Fruit fly (Drosophila melanogaster) whole organism, embryonic: Measurements from ENCODE around the gene Bet5.

Experiments
- B-H2 ChIP-seq: fragments of 200-800 bp; sonication (Bioruptor generic); optimal IDR thresholded peaks from 2 replicates; lab custom pipeline; 2018; ENCODE audit warnings: missing biosample characterization, mild to moderate bottlenecking, missing genetic modification characterization
- CG11085 ChIP-seq: fragments of 200-800 bp; sonication (Bioruptor generic); IDR thresholded peaks from 2 replicates; pipeline ENCODE4 v1.3.6; 2022; ENCODE audit warnings: missing biosample characterization, missing genetic modification characterization
- CG11398 ChIP-seq: fragments of 200-800 bp; sonication (Bioruptor generic); optimal IDR thresholded peaks from 2 replicates; lab custom pipeline; 2016; ENCODE audit warnings: missing biosample characterization, missing genetic modification characterization
- CG12071 ChIP-seq: fragments of 200-800 bp; sonication (Bioruptor generic); optimal IDR thresholded peaks from 3 replicates; lab custom pipeline; 2018; ENCODE audit warnings: missing biosample characterization, mild to moderate bottlenecking, missing genetic modification characterization
- CG13123 ChIP-seq: fragments of 200-800 bp; sonication (Bioruptor generic); optimal IDR thresholded peaks from 2 replicates; lab custom pipeline; 2016; ENCODE audit warnings: missing biosample characterization, missing genetic modification characterization
- CG13296 ChIP-seq: fragments of 200-800 bp; sonication (Bioruptor generic); optimal IDR thresholded peaks from 3 replicates; lab custom pipeline; 2018; ENCODE audit warnings: missing biosample characterization, mild to moderate bottlenecking, missing genetic modification characterization
- CG14014 ChIP-seq: fragments of 200-800 bp; sonication (Bioruptor generic); IDR thresholded peaks from 2 replicates; pipeline ENCODE4 v1.3.6; 2022; ENCODE audit warnings: missing biosample characterization, missing genetic modification characterization
- CG15011 ChIP-seq: fragments of 200-800 bp; sonication (Bioruptor generic); optimal IDR thresholded peaks from 3 replicates; lab custom pipeline; 2018; ENCODE audit warnings: missing biosample characterization, mild to moderate bottlenecking, missing genetic modification characterization
- CG1529 ChIP-seq: fragments of 200-800 bp; sonication (Bioruptor generic); optimal IDR thresholded peaks from 3 replicates; lab custom pipeline; 2018; ENCODE audit warnings: missing biosample characterization, missing genetic modification characterization
- CG17568 ChIP-seq: fragments of 200-800 bp; sonication (Bioruptor generic); optimal IDR thresholded peaks from 2 replicates; lab custom pipeline; 2018; ENCODE audit warnings: missing biosample characterization, mild to moderate bottlenecking, missing genetic modification characterization, moderate library complexity
- CG17802 ChIP-seq: fragments of 200-800 bp; sonication (Bioruptor generic); optimal IDR thresholded peaks from 2 replicates; lab custom pipeline; 2018; ENCODE audit warnings: missing biosample characterization, mild to moderate bottlenecking, missing genetic modification characterization, moderate library complexity
- CG17912 ChIP-seq: fragments of 200-800 bp; sonication (Bioruptor generic); optimal IDR thresholded peaks from 2 replicates; lab custom pipeline; 2018; ENCODE audit warnings: missing biosample characterization, mild to moderate bottlenecking, missing genetic modification characterization
- CG18262 ChIP-seq: fragments of 200-800 bp; optimal IDR thresholded peaks from 3 replicates; lab custom pipeline; 2019; ENCODE audit warnings: missing biosample characterization, mild to moderate bottlenecking, missing genetic modification characterization, moderate library complexity
- CG18619 ChIP-seq: fragments of 200-800 bp; sonication (Bioruptor generic); optimal IDR thresholded peaks from 3 replicates; lab custom pipeline; 2017; ENCODE audit warnings: missing biosample characterization, mild to moderate bottlenecking, missing genetic modification characterization
- CG2678 ChIP-seq: fragments of 200-800 bp; sonication (Bioruptor generic); optimal IDR thresholded peaks from 3 replicates; lab custom pipeline; 2019; ENCODE audit warnings: missing biosample characterization, mild to moderate bottlenecking, missing genetic modification characterization, moderate library complexity
- CG33557 ChIP-seq: fragments of 200-800 bp; sonication (Bioruptor generic); optimal IDR thresholded peaks from 2 replicates; lab custom pipeline; 2019; ENCODE audit warnings: missing biosample characterization, mild to moderate bottlenecking, missing genetic modification characterization, moderate library complexity
- CG42726 ChIP-seq: fragments of 200-800 bp; sonication (Bioruptor generic); IDR thresholded peaks from 2 replicates; pipeline ENCODE4 v1.3.6; 2022; ENCODE audit warnings: missing biosample characterization, missing genetic modification characterization; ENCODE audit not compliant: partially characterized antibody
- CG6791 ChIP-seq: fragments of 200-800 bp; sonication (Bioruptor generic); IDR thresholded peaks from 3 replicates; pipeline ENCODE4 v1.3.6; 2022; ENCODE audit warnings: missing biosample characterization, missing genetic modification characterization; ENCODE audit not compliant: partially characterized antibody
- CG7271 ChIP-seq: fragments of 200-800 bp; sonication (Bioruptor generic); optimal IDR thresholded peaks from 2 replicates; lab custom pipeline; 2018; ENCODE audit warnings: missing biosample characterization, mild to moderate bottlenecking, missing genetic modification characterization, moderate library complexity
- CG7786 ChIP-seq: fragments of 200-800 bp; sonication (Bioruptor generic); optimal IDR thresholded peaks from 2 replicates; lab custom pipeline; 2016; ENCODE audit warnings: missing biosample characterization, missing genetic modification characterization
- CG9797 ChIP-seq: fragments of 200-800 bp; sonication (Bioruptor generic); optimal IDR thresholded peaks from 3 replicates; lab custom pipeline; 2018; ENCODE audit warnings: missing biosample characterization, mild to moderate bottlenecking, missing genetic modification characterization
- CoRest ChIP-seq: fragments of 200-800 bp; sonication (Bioruptor generic); optimal IDR thresholded peaks from 3 replicates; lab custom pipeline; 2018; ENCODE audit warnings: missing biosample characterization, mild to moderate bottlenecking, missing genetic modification characterization, moderate library complexity
- Dip3 ChIP-seq: fragments of 200-800 bp; sonication (Bioruptor generic); optimal IDR thresholded peaks from 3 replicates; lab custom pipeline; 2016; ENCODE audit warnings: missing biosample characterization, missing genetic modification characterization
- HLHmδ ChIP-seq: fragments of 200-800 bp; sonication (Bioruptor generic); optimal IDR thresholded peaks from 2 replicates; lab custom pipeline; 2018; ENCODE audit warnings: missing biosample characterization, mild to moderate bottlenecking, missing genetic modification characterization, moderate library complexity
- Hr39 ChIP-seq: fragments of >200 bp; optimal IDR thresholded peaks from 2 replicates; lab custom pipeline; 2017
- Kr ChIP-seq: fragments of 200-800 bp; sonication (Bioruptor generic); optimal IDR thresholded peaks from 2 replicates; lab custom pipeline; 2017; ENCODE audit warnings: missing biosample characterization, mild to moderate bottlenecking, missing genetic modification characterization
- Mes4 ChIP-seq: fragments of 200-800 bp; sonication (Bioruptor generic); optimal IDR thresholded peaks from 2 replicates; lab custom pipeline; 2016; ENCODE audit warnings: missing biosample characterization, missing genetic modification characterization
- NC2α ChIP-seq: fragments of 200-800 bp; sonication (Bioruptor generic); optimal IDR thresholded peaks from 2 replicates; lab custom pipeline; 2016; ENCODE audit warnings: missing biosample characterization, missing genetic modification characterization
- Nf-YB ChIP-seq: fragments of 200-800 bp; sonication (Bioruptor generic); optimal IDR thresholded peaks from 3 replicates; lab custom pipeline; 2019; ENCODE audit warnings: missing biosample characterization, mild to moderate bottlenecking, missing genetic modification characterization, moderate library complexity
- Stat92E ChIP-seq, 3 experiments: fragments of >200 bp in 2 of 3; fragments of 200-800 bp in 1 of 3; sonication (Bioruptor generic) in 1 of 3; optimal IDR thresholded peaks; 2 replicates each; lab custom pipeline; 2017 to 2019; ENCODE audit warnings: missing biosample characterization in 3 of 3, missing genetic modification characterization in 3 of 3, mild to moderate bottlenecking in 1 of 3, moderate library complexity in 1 of 3
- abd-A ChIP-seq: fragments of 200-800 bp; sonication (Bioruptor generic); optimal IDR thresholded peaks from 3 replicates; lab custom pipeline; 2019; ENCODE audit warnings: missing biosample characterization, mild to moderate bottlenecking, missing genetic modification characterization, moderate library complexity
- ac ChIP-seq: fragments of 200-800 bp; sonication (Bioruptor generic); optimal IDR thresholded peaks from 3 replicates; lab custom pipeline; 2017; ENCODE audit warnings: missing biosample characterization, mild to moderate bottlenecking, missing genetic modification characterization
- amos ChIP-seq: fragments of 200-800 bp; sonication (Bioruptor generic); IDR thresholded peaks from 2 replicates; pipeline ENCODE4 v1.3.6; 2022; ENCODE audit warnings: missing biosample characterization, missing genetic modification characterization; ENCODE audit not compliant: partially characterized antibody
- bcd ChIP-seq: fragments of 200-800 bp; sonication (Bioruptor generic); optimal IDR thresholded peaks from 2 replicates; lab custom pipeline; 2017; ENCODE audit warnings: missing biosample characterization, mild to moderate bottlenecking, missing genetic modification characterization
- caup ChIP-seq: fragments of 200-800 bp; sonication (Bioruptor generic); optimal IDR thresholded peaks from 3 replicates; lab custom pipeline; 2017; ENCODE audit warnings: missing biosample characterization, mild to moderate bottlenecking, missing genetic modification characterization, moderate library complexity; ENCODE audit not compliant: severe bottlenecking
- corto ChIP-seq: fragments of 200-800 bp; sonication (Bioruptor generic); optimal IDR thresholded peaks from 2 replicates; lab custom pipeline; 2016; ENCODE audit warnings: missing biosample characterization, mild to moderate bottlenecking, missing genetic modification characterization, moderate library complexity
- croc ChIP-seq: fragments of 200-800 bp; sonication (Bioruptor generic); conservative IDR thresholded peaks from 3 replicates; pipeline ENCODE4 v1.3.6; 2022; ENCODE audit warnings: missing biosample characterization, missing genetic modification characterization
- emc ChIP-seq: fragments of 200-800 bp; sonication (Bioruptor generic); optimal IDR thresholded peaks from 2 replicates; lab custom pipeline; 2016; ENCODE audit warnings: missing biosample characterization, missing genetic modification characterization
- grn ChIP-seq: fragments of 200-800 bp; sonication (Bioruptor generic); optimal IDR thresholded peaks from 3 replicates; lab custom pipeline; 2017; ENCODE audit warnings: missing biosample characterization, missing genetic modification characterization
- gt ChIP-seq: fragments of 200-800 bp; sonication (Bioruptor generic); IDR thresholded peaks from 2 replicates; pipeline ENCODE4 v1.3.6; 2022; ENCODE audit warnings: missing biosample characterization, missing genetic modification characterization
- h ChIP-seq: fragments of >200 bp; optimal IDR thresholded peaks from 2 replicates; lab custom pipeline; 2017
- luna ChIP-seq: fragments of 200-800 bp; sonication (Bioruptor generic); optimal IDR thresholded peaks from 2 replicates; lab custom pipeline; 2016; ENCODE audit warnings: missing biosample characterization, missing genetic modification characterization
- nom ChIP-seq: fragments of 200-800 bp; sonication (Bioruptor generic); optimal IDR thresholded peaks from 2 replicates; lab custom pipeline; 2017; ENCODE audit warnings: missing biosample characterization, missing genetic modification characterization, mild to moderate bottlenecking, moderate library complexity, missing genetic modification reagents
- pb ChIP-seq: fragments of 200-800 bp; sonication (Bioruptor generic); optimal IDR thresholded peaks from 3 replicates; lab custom pipeline; 2016; ENCODE audit warnings: missing biosample characterization, missing genetic modification characterization
- sens ChIP-seq: fragments of 200-800 bp; sonication (Bioruptor generic); peaks from one replicate; lab custom pipeline; 2016; ENCODE audit warnings: missing biosample characterization, missing genetic modification characterization
- sisA ChIP-seq: fragments of 200-800 bp; sonication (Bioruptor generic); IDR thresholded peaks from 2 replicates; pipeline ENCODE4 v1.3.6; 2022; ENCODE audit warnings: missing biosample characterization, missing genetic modification characterization
- slp2 ChIP-seq: fragments of 200-800 bp; sonication (Bioruptor generic); optimal IDR thresholded peaks from 2 replicates; lab custom pipeline; 2016; ENCODE audit warnings: missing biosample characterization, missing genetic modification characterization
- sna ChIP-seq: fragments of 200-800 bp; sonication (Bioruptor generic); IDR thresholded peaks from 2 replicates; pipeline ENCODE4 v1.3.6; 2022; ENCODE audit warnings: missing biosample characterization, missing genetic modification characterization; ENCODE audit not compliant: partially characterized antibody
- sug ChIP-seq: fragments of 200-800 bp; optimal IDR thresholded peaks from 2 replicates; lab custom pipeline; 2019; ENCODE audit warnings: missing biosample characterization, mild to moderate bottlenecking, missing genetic modification characterization, moderate library complexity
- tio ChIP-seq: fragments of 200-800 bp; sonication (Bioruptor generic); optimal IDR thresholded peaks from 2 replicates; lab custom pipeline; 2017; ENCODE audit warnings: missing biosample characterization, missing genetic modification characterization, inconsistent platforms

Bet5 gene

dm6 chr3R:30189836-30190235 is 9.8 kb downstream of the Bet5 start (continued):
- TF ChIP-seq CG7271 (no peak), croc (GFP tag; lab: Robert Waterston, UW) (peak; percentile 65), CG14014 (GFP tag; lab: Robert Waterston, UW) (peak; percentile 79), CG7786 (GFP tag; lab: Kevin White, UChicago) (no peak), HLHmδ (GFP tag; lab: Kevin White, UChicago) (no peak), caup (GFP tag; lab: Kevin White, UChicago) (peak; percentile 56), slp2 (GFP tag; lab: Kevin White, UChicago) (peak; percentile 38), Mes4 (peak; percentile 44), abd-A (tag; lab: Kevin White, UChicago) (no peak), CG13296 (GFP tag; lab: Kevin White, UChicago) (peak; percentile 68), sens (GFP tag; lab: Kevin White, UChicago) (peak; percentile 89), CoRest (tag; lab: Kevin White, UChicago) (peak; percentile 70), B-H2 (no peak), Dip3 (GFP tag; lab: Kevin White, UChicago) (peak; percentile 55), grn (GFP tag; lab: Kevin White, UChicago) (no peak), NC2α (no peak), pb (GFP tag; lab: Kevin White, UChicago) (no peak), Kr (GFP tag; lab: Kevin White, UChicago) (no peak), luna (GFP tag; lab: Kevin White, UChicago) (no peak), emc (GFP tag; lab: Kevin White, UChicago) (peak; percentile 26), CG9797 (no peak), CG33557 (GFP tag; lab: Kevin White, UChicago) (no peak), Nf-YB (GFP tag; lab: Kevin White, UChicago) (peak; percentile 10), nom (peak; percentile 25), CG17802 (tag; lab: Kevin White, UChicago) (peak; percentile 33), corto (GFP tag; lab: Kevin White, UChicago) (no peak), amos (GFP tag; lab: Robert Waterston, UW) (no peak), sna (GFP tag; lab: Robert Waterston, UW) (no peak), CG2678 (tag; lab: Kevin White, UChicago) (peak; percentile 82), sug (tag; lab: Kevin White, UChicago) (peak; percentile 31), gt (GFP tag; lab: Robert Waterston, UW) (peak; percentile 42; the same call in 1 of the 2 replicates), CG18619 (peak; percentile 46), CG1529 (GFP tag; lab: Kevin White, UChicago) (peak; percentile 57), ac (GFP tag; lab: Kevin White, UChicago) (no peak), Stat92E (GFP tag; optimal IDR thresholded peaks at IDR 0.05; lab: Kevin White, UChicago) (no peak), bcd (peak; percentile 72), CG42726 (GFP tag; lab: Robert Waterston, UW) (no peak), h (lab: Kevin White, UChicago) (no peak), CG17912 (GFP tag; lab: Kevin White, UChicago) (no peak), CG17568 (GFP tag; lab: Kevin White, UChicago) (peak; percentile 30), CG6791 (no peak), CG12071 (GFP tag; lab: Kevin White, UChicago) (peak; percentile 66), tio (GFP tag; lab: Kevin White, UChicago) (peak; percentile 65), CG11085 (GFP tag; lab: Robert Waterston, UW) (peak; percentile 36; the same call in 1 of the 2 replicates), sisA (GFP tag; lab: Robert Waterston, UW) (peak; percentile 82), CG13123 (GFP tag; lab: Kevin White, UChicago) (peak; percentile 18), Hr39 (no peak), CG15011 (GFP tag; lab: Kevin White, UChicago) (peak; percentile 18), CG11398 (GFP tag; lab: Kevin White, UChicago) (no peak), CG18262 (tag; lab: Kevin White, UChicago) (peak; percentile 73)
